Worm (Caenorhabditis elegans) whole organism, young adult: ENCODE data around the gene puf-5.

Experiments
- B0019.2 ChIP-seq: fragments of 200-800 bp; sonication (Bioruptor generic); conservative IDR thresholded peaks from 2 replicates; pipeline ENCODE4 v1.3.6; 2022; ENCODE audit warnings: missing genetic modification reagents, missing genetic modification characterization, missing compliant biosample characterization
- Y67H2A.10 ChIP-seq: fragments of 200-800 bp; sonication (Bioruptor generic); conservative IDR thresholded peaks from 2 replicates; pipeline ENCODE4 v1.3.6; 2022; ENCODE audit warnings: missing genetic modification reagents, missing genetic modification characterization, missing compliant biosample characterization
- akir-1 ChIP-seq: fragments of 200-800 bp; sonication (Bioruptor generic); optimal IDR thresholded peaks from 2 replicates; lab custom pipeline; 2018; ENCODE audit warnings: mild to moderate bottlenecking, missing genetic modification characterization, moderate library complexity, missing compliant biosample characterization
- nhr-27 ChIP-seq: fragments of 200-800 bp; sonication (Bioruptor generic); optimal IDR thresholded peaks from 2 replicates; lab custom pipeline; 2018; ENCODE audit warnings: mild to moderate bottlenecking, missing genetic modification characterization, moderate library complexity, missing compliant biosample characterization
- pha-4 ChIP-seq: fragments of 150-350 bp; sonication (generic microtip); optimal IDR thresholded peaks from 2 replicates; lab custom pipeline; 2014; ENCODE audit warnings: missing biosample characterization, missing genetic modification reagents, missing genetic modification characterization
- snpc-4 ChIP-seq, 5 experiments: fragments of 150-350 bp in 1 of 5; sonication (generic microtip) in 4 of 5; optimal IDR thresholded peaks; 2 replicates each; lab custom pipeline; 2014 to 2018; ENCODE audit warnings: missing genetic modification characterization in 5 of 5, missing biosample characterization in 3 of 5, antibody characterized with exemption in 2 of 5, mild to moderate bottlenecking in 2 of 5, missing compliant biosample characterization in 2 of 5, missing genotype in 2 of 5, moderate library complexity in 2 of 5, missing genetic modification reagents in 1 of 5

DNA sequence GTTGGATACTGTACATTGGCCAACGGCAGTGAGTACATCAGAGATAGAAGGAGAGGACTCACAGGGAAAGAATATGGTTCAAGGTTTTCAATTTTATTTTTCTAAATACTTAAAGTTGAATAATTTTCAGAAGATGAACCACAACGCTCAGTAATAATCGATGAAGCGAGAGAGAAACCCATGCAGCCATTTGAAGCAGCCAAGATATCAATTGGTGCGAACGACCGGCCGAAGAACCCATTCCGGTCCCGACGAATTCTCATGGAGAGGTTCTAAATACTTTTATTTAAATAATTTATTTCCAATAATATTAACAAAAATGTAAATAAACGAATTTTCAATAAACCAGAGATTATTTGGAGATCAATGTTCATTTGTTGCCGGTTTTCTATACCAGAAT lies 24.8 kb downstream of the puf-5 start, which contains the start of gene pigg-1:
- TF ChIP-seq nhr-27 (no peak), B0019.2 (GFP tag; lab: Robert Waterston, UW) (no peak), pha-4 (tag; lab: Kevin White, UChicago) (no peak), Y67H2A.10 (GFP tag; lab: Robert Waterston, UW) (no peak), akir-1 (GFP tag; lab: Kevin White, UChicago) (no peak), snpc-4 (GFP tag; optimal IDR thresholded peaks at IDR 0.05; lab: Kevin White, UChicago) (no peak), snpc-4 (tag; optimal IDR thresholded peaks at IDR 0.05; lab: Kevin White, UChicago) (no peak)
